Worm (Caenorhabditis elegans) whole organism, L3 larva: ENCODE results near the gene fbxa-194.

ENCODE experiments used
- ceh-28 ChIP-seq: fragments of 150-350 bp; optimal IDR thresholded peaks from 2 replicates; lab custom pipeline; 2014; ENCODE audit warnings: missing biosample characterization, missing genetic modification reagents, missing genetic modification characterization
- egl-27 ChIP-seq: sonication (generic microtip); optimal IDR thresholded peaks from 4 replicates; lab custom pipeline; 2017; ENCODE audit warnings: missing biosample characterization, missing genetic modification reagents, missing genetic modification characterization
- elt-3 ChIP-seq, 3 experiments: fragments of 150-350 bp in 1 of 3; sonication (generic microtip) in 2 of 3; optimal IDR thresholded peaks; 2 replicates in 2 of 3; 4 replicates in 1 of 3; lab custom pipeline; 2014 to 2017; ENCODE audit warnings: missing biosample characterization in 3 of 3, missing genetic modification characterization in 3 of 3

DNA sequence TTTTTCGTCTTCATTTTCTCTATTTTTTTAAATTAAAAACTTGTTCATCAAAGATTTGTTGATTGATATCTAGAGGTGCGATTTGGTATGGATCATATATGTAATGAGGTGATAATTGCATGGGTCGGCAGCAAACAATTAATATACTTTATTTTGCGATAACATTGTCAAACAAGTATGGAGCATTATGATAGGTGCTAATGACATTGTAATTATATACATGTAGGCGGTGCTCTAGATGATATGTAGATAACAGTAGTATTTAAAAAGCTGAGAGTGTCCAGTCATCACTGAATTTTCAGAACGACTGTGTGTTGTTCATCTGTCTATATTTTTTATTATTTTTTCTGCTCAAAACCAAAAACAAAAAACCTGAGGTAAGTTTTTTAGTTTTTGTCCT, 48.2 kb downstream of the fbxa-194 start, which contains the start of gene Y116F11A.1:
- no peak for TF ChIP-seq elt-3 (tag; optimal IDR thresholded peaks at IDR 0.05; lab: Kevin White, UChicago)
- TF ChIP-seq ceh-28 = no peak
- no peak for TF ChIP-seq egl-27 (tag; lab: Kevin White, UChicago)
